Worm (Caenorhabditis elegans) whole organism, L4/young adult: Measurements from ENCODE around the gene F45E4.6.

Experiments used
- W03F9.2 ChIP-seq: fragments of 150-350 bp; optimal IDR thresholded peaks from 2 replicates; lab custom pipeline; 2014; ENCODE audit warnings: missing biosample characterization, missing genetic modification characterization
- him-1 ChIP-seq: sonication (generic microtip); optimal IDR thresholded peaks from 2 replicates; lab custom pipeline; 2016; ENCODE audit warnings: missing genotype, missing genetic modification reagents, missing genetic modification characterization, missing compliant biosample characterization

- peak; percentile 70 for TF ChIP-seq W03F9.2
- TF ChIP-seq him-1 (tag; lab: Kevin White, UChicago), result no peak
These were observed 21.9 kb upstream of the F45E4.6 start, which contains the start of gene nrde-4 for ce11 chrIV:7654212-7654778.
